Fruit fly (Drosophila melanogaster): ENCODE results near the gene beg.

beg gene

dm6 chr3L:17007041-17007471 lies 28.4 kb upstream of the beg start (continued):
- peak; percentile 19 for TF ChIP-seq lbe (GFP tag; optimal IDR thresholded peaks at IDR 0.05)
- TF ChIP-seq MTF-1 (GFP tag; optimal IDR thresholded peaks at IDR 0.05; ENCODE audit: borderline replicate concordance): no peak
- no peak for TF ChIP-seq chm (GFP tag; IDR thresholded peaks at IDR 0.05)
- no peak for TF ChIP-seq vfl (GFP tag; optimal IDR thresholded peaks at IDR 0.05)
- peak; percentile 56; the same call in 1 of the 2 replicates for TF ChIP-seq CG14014 (GFP tag; IDR thresholded peaks at IDR 0.05)
- peak in 1 of 2 experiments; percentile 25 for TF ChIP-seq bsh (GFP tag; optimal IDR thresholded peaks at IDR 0.05)
- peak; percentile 28 for TF ChIP-seq Hey (tag; optimal IDR thresholded peaks at IDR 0.05)
- no peak for TF ChIP-seq chif (GFP tag; optimal IDR thresholded peaks at IDR 0.05)
- TF ChIP-seq CG17802 (tag; optimal IDR thresholded peaks at IDR 0.05): no peak
- no peak for TF ChIP-seq abd-A (tag; optimal IDR thresholded peaks at IDR 0.05)
- TF ChIP-seq fd102C (GFP tag; optimal IDR thresholded peaks at IDR 0.05): no peak
- TF ChIP-seq Rfx (GFP tag; IDR thresholded peaks at IDR 0.05): peak; percentile 69
- peak; percentile 38; the same call in 1 of the 3 replicates for TF ChIP-seq tgo (GFP tag; IDR thresholded peaks at IDR 0.05)
- TF ChIP-seq NC2α (GFP tag; optimal IDR thresholded peaks at IDR 0.05): no peak
- no peak for TF ChIP-seq kah (GFP tag; optimal IDR thresholded peaks at IDR 0.05)
- peak; percentile 36 for TF ChIP-seq PHDP (tag; optimal IDR thresholded peaks at IDR 0.05)
- no peak for TF ChIP-seq ro (GFP tag; IDR thresholded peaks at IDR 0.05)
- no peak for TF ChIP-seq CG30020 (tag; optimal IDR thresholded peaks at IDR 0.05)
- peak; percentile 31 for TF ChIP-seq CG12769 (tag; optimal IDR thresholded peaks at IDR 0.05)
- peak; percentile 25 for TF ChIP-seq bcd (GFP tag; optimal IDR thresholded peaks at IDR 0.05)
- TF ChIP-seq HLH4C (GFP tag; IDR thresholded peaks at IDR 0.05; ENCODE audit: partially characterized antibody): no peak
- TF ChIP-seq CG34376 (GFP tag; optimal IDR thresholded peaks at IDR 0.05): no peak
- peak; percentile 23 for TF ChIP-seq CG30403 (GFP tag; optimal IDR thresholded peaks at IDR 0.05)
- TF ChIP-seq h (optimal IDR thresholded peaks at IDR 0.05): no peak
- no peak for TF ChIP-seq Sry-β (GFP tag; optimal IDR thresholded peaks at IDR 0.05)
- TF ChIP-seq pros (GFP tag; optimal IDR thresholded peaks at IDR 0.05): no peak
- TF ChIP-seq wek (GFP tag; optimal IDR thresholded peaks at IDR 0.05): no peak
- peak; percentile 39 for TF ChIP-seq CG9437 (GFP tag; optimal IDR thresholded peaks at IDR 0.05)
- no peak for TF ChIP-seq kni (GFP tag; optimal IDR thresholded peaks at IDR 0.05)
- peak; percentile 16; the same call in 1 of the 2 replicates for TF ChIP-seq CG31224 (GFP tag; IDR thresholded peaks at IDR 0.05)
- TF ChIP-seq Ssrp (tag; optimal IDR thresholded peaks at IDR 0.05): peak; percentile 8
- no peak for TF ChIP-seq Hand (GFP tag; optimal IDR thresholded peaks at IDR 0.05)
- TF ChIP-seq Bteb2 (GFP tag; optimal IDR thresholded peaks at IDR 0.05): peak; percentile 23
- no peak for TF ChIP-seq CG15479 (GFP tag; optimal IDR thresholded peaks at IDR 0.05)
- TF ChIP-seq vvl (GFP tag; IDR thresholded peaks at IDR 0.05): peak; percentile 53; the same call in 1 of the 2 replicates
- peak; percentile 7 for TF ChIP-seq org-1 (GFP tag; optimal IDR thresholded peaks at IDR 0.05)
- TF ChIP-seq Ets97D (GFP tag; optimal IDR thresholded peaks at IDR 0.05): no peak
- peak; percentile 46 for TF ChIP-seq grau (tag; optimal IDR thresholded peaks at IDR 0.05)
- peak; percentile 13 for TF ChIP-seq CG18619 (GFP tag; optimal IDR thresholded peaks at IDR 0.05)
- no peak for TF ChIP-seq salm (tag; optimal IDR thresholded peaks at IDR 0.05)
- no peak for TF ChIP-seq CG3847 (GFP tag; IDR thresholded peaks at IDR 0.05)
- no peak for TF ChIP-seq YL-1 (GFP tag; optimal IDR thresholded peaks at IDR 0.05)
- TF ChIP-seq Antp (GFP tag; optimal IDR thresholded peaks at IDR 0.05): no peak
- peak; percentile 26 for TF ChIP-seq Fer3 (tag; optimal IDR thresholded peaks at IDR 0.05)
- no peak for TF ChIP-seq sc (optimal IDR thresholded peaks at IDR 0.05)
- TF ChIP-seq sc (GFP tag; optimal IDR thresholded peaks at IDR 0.05): no peak
- no peak for TF ChIP-seq gro (GFP tag; optimal IDR thresholded peaks at IDR 0.05)
- TF ChIP-seq Gug (GFP tag; IDR thresholded peaks at IDR 0.05): peak; percentile 37; the same call in 2 of the 4 replicates
- no peak for TF ChIP-seq CG13624 (GFP tag; optimal IDR thresholded peaks at IDR 0.05)
- TF ChIP-seq Fer1 (GFP tag; optimal IDR thresholded peaks at IDR 0.05): no peak
- peak; percentile 49 for TF ChIP-seq sug (tag; optimal IDR thresholded peaks at IDR 0.05)

All from whole organism, embryonic.